Fruit fly (Drosophila melanogaster): ENCODE measurements around the gene Rint1.

DNA sequence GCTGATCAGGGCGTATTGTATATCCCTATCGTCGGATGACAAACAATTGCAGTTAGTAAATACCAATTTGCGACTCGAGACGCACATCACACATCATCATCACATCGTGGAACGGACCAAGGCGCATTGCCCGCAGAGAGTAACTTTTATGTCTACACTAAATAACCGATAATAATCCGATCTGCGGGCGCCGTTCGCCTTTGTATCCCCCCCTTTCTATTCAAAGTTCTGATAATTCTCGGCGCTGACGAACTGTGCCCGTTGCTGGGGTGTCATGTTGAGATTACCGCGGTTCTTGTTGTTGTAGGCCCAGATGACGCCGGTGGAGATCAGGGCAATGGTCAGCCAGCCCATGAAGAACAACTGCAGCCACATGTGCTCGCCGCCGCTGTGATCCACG is 3.3 kb downstream of the Rint1 start:
- TF ChIP-seq CG13123 (GFP tag; optimal IDR thresholded peaks at IDR 0.05) = no peak
- TF ChIP-seq HLHmδ (GFP tag; optimal IDR thresholded peaks at IDR 0.05) = no peak
- TF ChIP-seq z (GFP tag; IDR thresholded peaks at IDR 0.05) = no peak
- no peak for TF ChIP-seq BtbVII (GFP tag; optimal IDR thresholded peaks at IDR 0.05)
- no peak for TF ChIP-seq zfh1 (GFP tag; IDR thresholded peaks at IDR 0.05)
- TF ChIP-seq Elba2 (GFP tag; optimal IDR thresholded peaks at IDR 0.05) = no peak
- TF ChIP-seq CG10431 (GFP tag; optimal IDR thresholded peaks at IDR 0.05) = no peak

Measured in whole organism, embryonic.